Fruit fly (Drosophila melanogaster) whole organism, pupa: ENCODE measurements around the gene CG10628.

Experiments used
- CG17806 ChIP-seq: fragments of 200-800 bp; sonication (Bioruptor generic); optimal IDR thresholded peaks from 2 replicates; lab custom pipeline; 2018; ENCODE audit warnings: missing biosample characterization, mild to moderate bottlenecking, missing genetic modification characterization, moderate library complexity
- CG32121 ChIP-seq: fragments of 200-800 bp; sonication (Bioruptor generic); IDR thresholded peaks from 2 replicates; pipeline ENCODE4 v1.3.6; 2022; ENCODE audit warnings: missing biosample characterization, missing genetic modification characterization
- CG4496 ChIP-seq: fragments of 200-800 bp; sonication (Bioruptor generic); IDR thresholded peaks from 3 replicates; pipeline ENCODE4 v1.3.6; 2022; ENCODE audit warnings: missing biosample characterization, missing genetic modification characterization
- CG8159 ChIP-seq: fragments of 200-800 bp; sonication (Bioruptor generic); optimal IDR thresholded peaks from 3 replicates; lab custom pipeline; 2018; ENCODE audit warnings: missing biosample characterization, mild to moderate bottlenecking, missing genetic modification characterization, moderate library complexity
- CG9948 ChIP-seq: fragments of 200-800 bp; sonication (Bioruptor generic); optimal IDR thresholded peaks from 2 replicates; lab custom pipeline; 2018; ENCODE audit warnings: missing biosample characterization, mild to moderate bottlenecking, missing genetic modification characterization, moderate library complexity
- Ets98B ChIP-seq: fragments of 200-800 bp; sonication (Bioruptor generic); IDR thresholded peaks from 2 replicates; pipeline ENCODE4 v1.3.6; 2022; ENCODE audit warnings: missing biosample characterization, missing genetic modification characterization

- no peak for TF ChIP-seq CG17806 (tag; lab: Kevin White, UChicago)
- TF ChIP-seq CG8159 (tag; lab: Kevin White, UChicago): no peak
- no peak for TF ChIP-seq CG32121 (GFP tag; lab: Robert Waterston, UW)
- TF ChIP-seq CG9948 (tag; lab: Kevin White, UChicago): peak; percentile 12
- TF ChIP-seq CG4496 (GFP tag; lab: Robert Waterston, UW): no peak
- TF ChIP-seq Ets98B: no peak
Observed at dm6 chr2L:19790553-19791320, 32.3 kb upstream of the CG10628 start.
